Worm (Caenorhabditis elegans): ENCODE measurements around the gene sre-56.

ce11 chrII:12279259-12279658 lies 45.0 kb upstream of the sre-56 start, which contains the start of the genes tric-1B.2 and Y57A10A.29:
- no peak for TF ChIP-seq tbx-7 (tag; optimal IDR thresholded peaks at IDR 0.05)
- no peak for TF ChIP-seq rnt-1 (tag; optimal IDR thresholded peaks at IDR 0.05)
- TF ChIP-seq ama-1 (optimal IDR thresholded peaks at IDR 0.05) = no peak
- no peak for TF ChIP-seq elt-4 (tag; optimal IDR thresholded peaks at IDR 0.05)
- TF ChIP-seq syd-9 (tag; optimal IDR thresholded peaks at IDR 0.05) = no peak

Data from whole organism, late embryonic.